Fruit fly (Drosophila melanogaster): Measurements from ENCODE around the gene CG7049.

The CG7049 gene

dm6 chr3L:175949-176348, at the start of gene CG7049:
CG7049 (minus strand) TSS chr3L:176228.
- TF ChIP-seq psq (GFP tag; optimal IDR thresholded peaks at IDR 0.05) = no peak
- TF ChIP-seq chinmo (GFP tag; IDR thresholded peaks at IDR 0.05; ENCODE audit: partially characterized antibody) = 0 out of 4 replicates have a peak, but pooled peaks have one; percentile 35
- no peak for TF ChIP-seq Rx (GFP tag; IDR thresholded peaks at IDR 0.05)
- no peak for TF ChIP-seq lov (optimal IDR thresholded peaks at IDR 0.05)
- TF ChIP-seq lov (GFP tag; IDR thresholded peaks at IDR 0.05) = no peak
- TF ChIP-seq CG3281 (GFP tag; optimal IDR thresholded peaks at IDR 0.05) = peak; percentile 22
- TF ChIP-seq vvl (GFP tag; IDR thresholded peaks at IDR 0.05) = peak; percentile 33; the same call in 1 of the 2 replicates
- no peak for TF ChIP-seq exex (tag; optimal IDR thresholded peaks at IDR 0.05)
- TF ChIP-seq dati (GFP tag; IDR thresholded peaks at IDR 0.05) = no peak
- TF ChIP-seq Eip74EF (GFP tag; optimal IDR thresholded peaks at IDR 0.05) = peak in 1 of 2 experiments; percentile 81
- TF ChIP-seq gem (tag; optimal IDR thresholded peaks at IDR 0.05) = no peak
- TF ChIP-seq Dll (GFP tag; IDR thresholded peaks at IDR 0.05; ENCODE audit: partially characterized antibody) = peak; percentile 47; the same call in 2 of the 4 replicates
- peak; percentile 57 for TF ChIP-seq CG9797 (GFP tag; optimal IDR thresholded peaks at IDR 0.05)
- peak; percentile 2 for TF ChIP-seq Spps (tag; optimal IDR thresholded peaks at IDR 0.05)
- no peak for TF ChIP-seq pfk (GFP tag; optimal IDR thresholded peaks at IDR 0.05)
- peak; percentile 80 for TF ChIP-seq sd (tag; optimal IDR thresholded peaks at IDR 0.05)
- no peak for TF ChIP-seq D19B (GFP tag; optimal IDR thresholded peaks at IDR 0.05)
- no peak for TF ChIP-seq trh (GFP tag; optimal IDR thresholded peaks at IDR 0.05)
- TF ChIP-seq trem (tag; optimal IDR thresholded peaks at IDR 0.05) = peak; percentile 28
- TF ChIP-seq hkb (optimal IDR thresholded peaks at IDR 0.05) = no peak
- peak; percentile 42; the same call in 1 of the 2 replicates for TF ChIP-seq hkb (GFP tag; IDR thresholded peaks at IDR 0.05)
- peak; percentile 29 for TF ChIP-seq CG14710 (tag; optimal IDR thresholded peaks at IDR 0.05)
- TF ChIP-seq D (optimal IDR thresholded peaks at IDR 0.05) = no peak
- no peak for TF ChIP-seq D (GFP tag; optimal IDR thresholded peaks at IDR 0.05)
- peak; percentile 9 for TF ChIP-seq BEAF-32 (GFP tag; optimal IDR thresholded peaks at IDR 0.05)
- no peak for TF ChIP-seq grau (tag; optimal IDR thresholded peaks at IDR 0.05)
- peak; percentile 22 for TF ChIP-seq CG15514 (GFP tag; optimal IDR thresholded peaks at IDR 0.05)
- no peak for TF ChIP-seq CG32532 (GFP tag; IDR thresholded peaks at IDR 0.05)
- peak; percentile 29 for TF ChIP-seq stwl (tag; optimal IDR thresholded peaks at IDR 0.05)
- TF ChIP-seq CG6689 (GFP tag; IDR thresholded peaks at IDR 0.05) = no peak
- TF ChIP-seq CG10147 (GFP tag; optimal IDR thresholded peaks at IDR 0.05) = peak; percentile 14
- peak; percentile 78 for TF ChIP-seq MBD-R2 (GFP tag; IDR thresholded peaks at IDR 0.05)
- no peak for TF ChIP-seq cad (GFP tag; optimal IDR thresholded peaks at IDR 0.05)
- peak; percentile 80 for TF ChIP-seq CG1603 (tag; optimal IDR thresholded peaks at IDR 0.05)
- no peak for TF ChIP-seq CG1529 (GFP tag; optimal IDR thresholded peaks at IDR 0.05)
- peak; percentile 79 for TF ChIP-seq CG3995 (GFP tag; optimal IDR thresholded peaks at IDR 0.05)
- TF ChIP-seq CG17186 (GFP tag; optimal IDR thresholded peaks at IDR 0.05) = no peak
- TF ChIP-seq phol (tag; optimal IDR thresholded peaks at IDR 0.05) = peak; percentile 25
- peak; percentile 10 for TF ChIP-seq Hmr (GFP tag; optimal IDR thresholded peaks at IDR 0.05)
- peak; percentile 33 for TF ChIP-seq CrebB (tag; optimal IDR thresholded peaks at IDR 0.05)
- TF ChIP-seq lola (GFP tag; optimal IDR thresholded peaks at IDR 0.05) = peak in 1 of 3 experiments; percentile 23
- no peak for TF ChIP-seq usp (GFP tag; optimal IDR thresholded peaks at IDR 0.05)
- no peak for TF ChIP-seq HmgD (GFP tag; optimal IDR thresholded peaks at IDR 0.05)
- no peak for TF ChIP-seq bbx (GFP tag; IDR thresholded peaks at IDR 0.05; ENCODE audit: partially characterized antibody)
- peak; percentile 27 for TF ChIP-seq YL-1 (GFP tag; optimal IDR thresholded peaks at IDR 0.05)
- peak; percentile 25 for TF ChIP-seq CG18011 (GFP tag; optimal IDR thresholded peaks at IDR 0.05)
- TF ChIP-seq sens (GFP tag) = peak; percentile 57
- TF ChIP-seq CG13287 (GFP tag; IDR thresholded peaks at IDR 0.05; ENCODE audit: partially characterized antibody) = peak; percentile 59
- TF ChIP-seq Dbx (GFP tag; IDR thresholded peaks at IDR 0.05) = no peak
- TF ChIP-seq Med (GFP tag) = peak; percentile 84
- TF ChIP-seq CHES-1-like (GFP tag; optimal IDR thresholded peaks at IDR 0.05) = peak; percentile 4
